Worm (Caenorhabditis elegans) whole organism, dauer: ENCODE measurements around the gene pgam-5.

Source experiments
- unc-62 ChIP-seq: sonication (generic microtip); optimal IDR thresholded peaks from 2 replicates; lab custom pipeline; 2017; ENCODE audit warnings: missing biosample characterization, missing genetic modification reagents, missing genetic modification characterization

pgam-5 gene

DNA sequence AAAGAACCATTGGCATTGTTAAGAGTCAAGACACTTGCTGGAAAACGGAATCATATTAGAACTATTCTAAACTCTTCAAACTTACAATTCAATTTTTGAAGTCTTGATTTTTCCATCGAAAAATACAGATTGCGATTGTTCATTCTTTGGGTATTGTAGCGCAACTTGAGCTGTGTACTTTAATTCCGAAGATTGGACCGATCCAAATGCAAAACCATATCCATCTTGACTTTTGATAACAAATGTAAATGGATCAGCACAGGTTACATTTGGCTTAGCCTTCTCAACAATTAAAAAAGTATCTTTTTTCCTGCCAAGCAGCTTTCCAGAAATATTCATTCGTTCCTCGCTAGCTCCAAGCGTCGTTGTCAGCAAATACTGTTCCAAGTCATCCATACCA is 37.7 kb downstream of the pgam-5 start:
- TF ChIP-seq unc-62 (GFP tag; lab: Kevin White, UChicago) = no peak

DNA sequence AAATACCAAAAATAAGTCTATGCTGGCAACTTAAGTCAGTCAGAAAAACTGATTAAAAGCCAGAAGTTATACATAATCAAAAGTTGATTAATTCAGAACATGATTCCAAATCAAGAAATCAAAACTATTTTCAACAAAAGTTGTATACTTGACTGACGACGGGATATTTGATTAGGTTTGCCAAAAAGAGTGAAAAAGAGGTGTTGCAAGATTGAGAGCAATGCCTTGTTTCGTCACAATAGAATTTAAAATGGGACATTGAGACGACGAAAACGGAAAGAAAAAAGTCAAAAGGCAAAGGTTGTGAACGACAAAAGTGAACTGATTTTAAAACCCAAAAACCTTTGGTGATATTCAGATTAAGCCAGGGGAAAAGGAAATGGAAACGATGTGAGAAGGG is 39.7 kb downstream of the pgam-5 start:
- TF ChIP-seq unc-62 (GFP tag; lab: Kevin White, UChicago) = no peak

DNA sequence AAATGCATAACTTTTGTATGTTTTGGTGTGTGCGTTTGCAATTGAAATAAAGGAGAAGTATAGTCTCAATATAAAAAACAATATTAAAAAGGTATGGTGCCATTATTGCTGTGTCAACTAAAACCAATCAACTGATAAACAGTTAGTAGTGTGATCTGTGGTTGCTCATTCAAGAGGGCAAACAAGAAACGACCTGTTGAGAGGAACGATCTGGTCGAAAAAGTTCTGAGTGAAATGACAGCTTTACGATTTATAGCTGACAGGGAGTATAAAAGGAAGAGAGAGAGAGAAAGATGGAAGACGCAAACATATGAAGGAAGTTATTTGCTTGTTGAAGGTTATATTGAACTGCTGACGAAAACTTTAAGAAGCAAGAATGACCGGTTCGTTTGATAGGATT is 40.6 kb downstream of the pgam-5 start:
- no peak for TF ChIP-seq unc-62 (GFP tag; lab: Kevin White, UChicago)

DNA sequence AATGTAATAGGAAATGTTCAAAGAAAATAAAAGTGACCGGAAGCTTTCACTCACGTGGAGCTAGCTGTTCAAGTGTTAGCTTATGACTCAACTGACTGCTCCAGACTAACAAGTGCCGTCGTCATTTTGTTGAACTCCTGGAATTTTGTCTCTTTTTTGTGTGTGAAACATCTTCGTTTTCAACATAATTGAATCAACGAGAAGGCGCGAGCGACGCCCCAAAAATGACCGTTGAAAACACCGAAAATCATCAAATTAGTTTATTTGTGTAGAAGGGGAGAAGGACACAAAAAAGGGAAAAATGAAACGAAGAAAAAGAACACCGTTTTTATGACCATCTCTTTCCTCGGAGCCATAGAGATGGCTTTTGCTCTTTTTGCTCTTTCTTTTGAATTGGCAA is 43.1 kb downstream of the pgam-5 start, which contains the start of gene ZK1290.14:
ZK1290.14 (minus strand) TSS at position 139 of the 400 bp plus-strand sequence.
- TF ChIP-seq unc-62 (GFP tag; lab: Kevin White, UChicago) = no peak

- TF ChIP-seq unc-62 (GFP tag; lab: Kevin White, UChicago) = no peak
Observed at ce11 chrII:7554716-7555247, 43.8 kb downstream of the pgam-5 start.

ce11 chrII:7553806-7554205 is 44.7 kb downstream of the pgam-5 start, which contains the start of gene ZK1290.10:
Gene ZK1290.10, minus strand, starts transcription at chrII:7553906.
- no peak for TF ChIP-seq unc-62 (GFP tag; lab: Kevin White, UChicago)

ce11 chrII:7549035-7549434 is 49.5 kb downstream of the pgam-5 start, which contains the start of gene tph-1:
Gene tph-1, plus strand, starts transcription at chrII:7549335.
- TF ChIP-seq unc-62 (GFP tag; lab: Kevin White, UChicago) = no peak

- TF ChIP-seq unc-62 (GFP tag; lab: Kevin White, UChicago) = no peak
Observed at ce11 chrII:7548044-7548443, 50.5 kb downstream of the pgam-5 start, which contains the start of gene fbxa-224. Gene fbxa-224, minus strand, starts transcription at chrII:7548144.
